Fruit fly (Drosophila melanogaster) whole organism, embryonic: ENCODE data around the gene CG14340.

Experiments used
- Antp ChIP-seq: fragments of 200-800 bp; sonication (Bioruptor generic); optimal IDR thresholded peaks from 3 replicates; lab custom pipeline; 2016; ENCODE audit warnings: missing biosample characterization, missing genetic modification characterization
- Atf3 ChIP-seq: fragments of 200-800 bp; sonication (Bioruptor generic); optimal IDR thresholded peaks from 3 replicates; lab custom pipeline; 2016; ENCODE audit warnings: missing biosample characterization, missing genetic modification characterization
- CG10267 ChIP-seq: fragments of 200-800 bp; sonication (Bioruptor generic); optimal IDR thresholded peaks from 2 replicates; lab custom pipeline; 2018; ENCODE audit warnings: missing biosample characterization, mild to moderate bottlenecking, missing genetic modification characterization, moderate library complexity
- CG11085 ChIP-seq: fragments of 200-800 bp; sonication (Bioruptor generic); IDR thresholded peaks from 2 replicates; pipeline ENCODE4 v1.3.6; 2022; ENCODE audit warnings: missing biosample characterization, missing genetic modification characterization
- CG11398 ChIP-seq: fragments of 200-800 bp; sonication (Bioruptor generic); optimal IDR thresholded peaks from 2 replicates; lab custom pipeline; 2016; ENCODE audit warnings: missing biosample characterization, missing genetic modification characterization
- CG1233 ChIP-seq: fragments of 200-800 bp; sonication (Bioruptor generic); optimal IDR thresholded peaks from 4 replicates; lab custom pipeline; 2018; ENCODE audit warnings: missing biosample characterization, mild to moderate bottlenecking, missing genetic modification characterization
- CG14014 ChIP-seq: fragments of 200-800 bp; sonication (Bioruptor generic); IDR thresholded peaks from 2 replicates; pipeline ENCODE4 v1.3.6; 2022; ENCODE audit warnings: missing biosample characterization, missing genetic modification characterization
- CG14860 ChIP-seq: fragments of 200-800 bp; sonication (Bioruptor generic); IDR thresholded peaks from 3 replicates; pipeline ENCODE4 v1.3.6; 2022; ENCODE audit warnings: missing biosample characterization, missing genetic modification characterization; ENCODE audit not compliant: partially characterized antibody
- CG15514 ChIP-seq: fragments of 200-800 bp; sonication (Bioruptor generic); optimal IDR thresholded peaks from 3 replicates; lab custom pipeline; 2017; ENCODE audit warnings: missing biosample characterization, missing genetic modification characterization, mild to moderate bottlenecking, moderate library complexity, missing genetic modification reagents
- CG16815 ChIP-seq: fragments of 200-800 bp; sonication (Bioruptor generic); optimal IDR thresholded peaks from 3 replicates; lab custom pipeline; 2017; ENCODE audit warnings: missing biosample characterization, mild to moderate bottlenecking, missing genetic modification characterization
- CG17912 ChIP-seq: fragments of 200-800 bp; sonication (Bioruptor generic); optimal IDR thresholded peaks from 2 replicates; lab custom pipeline; 2018; ENCODE audit warnings: missing biosample characterization, mild to moderate bottlenecking, missing genetic modification characterization
- CG30020 ChIP-seq: fragments of 200-800 bp; optimal IDR thresholded peaks from 2 replicates; lab custom pipeline; 2019; ENCODE audit warnings: missing biosample characterization, mild to moderate bottlenecking, missing genetic modification characterization, moderate library complexity
- CG31365 ChIP-seq: fragments of 200-800 bp; sonication (Bioruptor generic); optimal IDR thresholded peaks from 2 replicates; lab custom pipeline; 2018; ENCODE audit warnings: missing biosample characterization, mild to moderate bottlenecking, missing genetic modification characterization
- CG3407 ChIP-seq: fragments of 200-800 bp; sonication (Bioruptor generic); optimal IDR thresholded peaks from 2 replicates; lab custom pipeline; 2018; ENCODE audit warnings: missing biosample characterization, mild to moderate bottlenecking, missing genetic modification characterization
- CG7745 ChIP-seq: fragments of 200-800 bp; sonication (Bioruptor generic); optimal IDR thresholded peaks from 2 replicates; lab custom pipeline; 2018; ENCODE audit warnings: missing biosample characterization, mild to moderate bottlenecking, missing genetic modification characterization, moderate library complexity
- CG8089 ChIP-seq: fragments of 200-800 bp; sonication (Bioruptor generic); optimal IDR thresholded peaks from 3 replicates; lab custom pipeline; 2016; ENCODE audit warnings: missing biosample characterization, missing genetic modification characterization
- CG8944 ChIP-seq: fragments of 200-800 bp; sonication (Bioruptor generic); optimal IDR thresholded peaks from 3 replicates; lab custom pipeline; 2016; ENCODE audit warnings: missing biosample characterization, missing genetic modification characterization
- D19A ChIP-seq: fragments of 200-800 bp; optimal IDR thresholded peaks from 3 replicates; lab custom pipeline; 2019; ENCODE audit warnings: missing biosample characterization, mild to moderate bottlenecking, missing genetic modification characterization, moderate library complexity
- D19B ChIP-seq: fragments of 200-800 bp; sonication (Bioruptor generic); optimal IDR thresholded peaks from 2 replicates; lab custom pipeline; 2017; ENCODE audit warnings: missing biosample characterization, mild to moderate bottlenecking, missing genetic modification characterization
- Hr51 ChIP-seq, 2 experiments: fragments of 200-800 bp; sonication (Bioruptor generic); optimal IDR thresholded peaks; 2 replicates in 1 of 2; 3 replicates in 1 of 2; lab custom pipeline; 2016 to 2018; ENCODE audit warnings: missing biosample characterization in 2 of 2, missing genetic modification characterization in 2 of 2, mild to moderate bottlenecking in 1 of 2, moderate library complexity in 1 of 2
- Hr78 ChIP-seq, 2 experiments: fragments of 200-800 bp in 1 of 2; fragments of >200 bp in 1 of 2; sonication (Bioruptor generic) in 1 of 2; optimal IDR thresholded peaks; 2 replicates each; lab custom pipeline; 2017 to 2019; ENCODE audit warnings: missing biosample characterization in 2 of 2, missing genetic modification characterization in 2 of 2, mild to moderate bottlenecking in 1 of 2, moderate library complexity in 1 of 2
- Lhr ChIP-seq: fragments of 200-800 bp; sonication (Bioruptor generic); optimal IDR thresholded peaks from 3 replicates; lab custom pipeline; 2017; ENCODE audit warnings: mild to moderate bottlenecking, missing biosample characterization, missing genetic modification reagents, missing genetic modification characterization
- Mes4 ChIP-seq: fragments of 200-800 bp; sonication (Bioruptor generic); optimal IDR thresholded peaks from 2 replicates; lab custom pipeline; 2016; ENCODE audit warnings: missing biosample characterization, missing genetic modification characterization
- Poxn ChIP-seq: fragments of 200-800 bp; sonication (Bioruptor generic); IDR thresholded peaks from 2 replicates; pipeline ENCODE4 v1.3.6; 2022; ENCODE audit warnings: missing biosample characterization, missing genetic modification characterization
- Taf1 ChIP-seq: fragments of 200-800 bp; sonication (Bioruptor generic); IDR thresholded peaks from 2 replicates; pipeline ENCODE4 v1.3.6; 2022; ENCODE audit warnings: missing biosample characterization, missing genetic modification characterization
- Trl ChIP-seq, 3 experiments: fragments of >200 bp in 2 of 3; fragments of 200-800 bp in 1 of 3; sonication (Bioruptor generic) in 1 of 3; optimal IDR thresholded peaks; 2 replicates in 1 of 3; 3 replicates in 2 of 3; lab custom pipeline; 2016 to 2017; ENCODE audit warnings: missing biosample characterization in 1 of 3, missing genetic modification characterization in 1 of 3
- Xrp1 ChIP-seq: fragments of 200-800 bp; sonication (Bioruptor generic); IDR thresholded peaks from 2 replicates; pipeline ENCODE4 v1.3.6; 2022; ENCODE audit warnings: missing biosample characterization, missing genetic modification characterization
- amos ChIP-seq: fragments of 200-800 bp; sonication (Bioruptor generic); IDR thresholded peaks from 2 replicates; pipeline ENCODE4 v1.3.6; 2022; ENCODE audit warnings: missing biosample characterization, missing genetic modification characterization; ENCODE audit not compliant: partially characterized antibody
- chinmo ChIP-seq: fragments of 200-800 bp; sonication (Bioruptor generic); IDR thresholded peaks from 4 replicates; pipeline ENCODE4 v1.3.6; 2022; ENCODE audit warnings: missing biosample characterization, missing genetic modification characterization; ENCODE audit not compliant: partially characterized antibody
- chm ChIP-seq: fragments of 200-800 bp; sonication (Bioruptor generic); IDR thresholded peaks from 2 replicates; pipeline ENCODE4 v1.3.6; 2022; ENCODE audit warnings: missing biosample characterization, missing genetic modification characterization
- cwo ChIP-seq: fragments of 200-800 bp; sonication (Bioruptor generic); optimal IDR thresholded peaks from 3 replicates; lab custom pipeline; 2017; ENCODE audit warnings: missing biosample characterization, missing genetic modification characterization, mild to moderate bottlenecking, moderate library complexity, missing genetic modification reagents
- danr ChIP-seq: fragments of 200-800 bp; sonication (Bioruptor generic); IDR thresholded peaks from 2 replicates; pipeline ENCODE4 v1.3.6; 2022; ENCODE audit warnings: missing biosample characterization, missing genetic modification characterization
- lab ChIP-seq: fragments of 200-800 bp; sonication (Bioruptor generic); optimal IDR thresholded peaks from 3 replicates; lab custom pipeline; 2017; ENCODE audit warnings: missing biosample characterization, missing genetic modification characterization, mild to moderate bottlenecking, moderate library complexity, missing genetic modification reagents
- lilli ChIP-seq: fragments of 200-800 bp; sonication (Bioruptor generic); optimal IDR thresholded peaks from 3 replicates; lab custom pipeline; 2016; ENCODE audit warnings: missing biosample characterization, missing genetic modification characterization
- nau ChIP-seq: fragments of 200-800 bp; sonication (Bioruptor generic); optimal IDR thresholded peaks from 3 replicates; lab custom pipeline; 2017; ENCODE audit warnings: missing biosample characterization, mild to moderate bottlenecking, missing genetic modification characterization, missing genetic modification reagents
- odd ChIP-seq: fragments of 200-800 bp; sonication (Bioruptor generic); optimal IDR thresholded peaks from 2 replicates; lab custom pipeline; 2017; ENCODE audit warnings: missing biosample characterization, mild to moderate bottlenecking, missing genetic modification characterization
- p53 ChIP-seq: fragments of 200-800 bp; sonication (Bioruptor generic); optimal IDR thresholded peaks from 2 replicates; lab custom pipeline; 2016; ENCODE audit warnings: missing biosample characterization, missing genetic modification characterization
- phol ChIP-seq: fragments of 200-800 bp; sonication (Bioruptor generic); optimal IDR thresholded peaks from 3 replicates; lab custom pipeline; 2018; ENCODE audit warnings: missing biosample characterization, mild to moderate bottlenecking, missing genetic modification characterization, moderate library complexity
- pnt ChIP-seq: fragments of 200-800 bp; sonication (Bioruptor generic); optimal IDR thresholded peaks from 3 replicates; lab custom pipeline; 2016; ENCODE audit warnings: missing biosample characterization, missing genetic modification characterization
- ro ChIP-seq: fragments of 200-800 bp; sonication (Bioruptor generic); IDR thresholded peaks from 2 replicates; pipeline ENCODE4 v1.3.6; 2022; ENCODE audit warnings: missing biosample characterization, missing genetic modification characterization
- row ChIP-seq: fragments of 200-800 bp; sonication (Bioruptor generic); IDR thresholded peaks from 3 replicates; pipeline ENCODE4 v1.3.6; 2022; ENCODE audit warnings: missing biosample characterization, missing genetic modification characterization
- so ChIP-seq: fragments of 200-800 bp; sonication (Bioruptor generic); IDR thresholded peaks from 3 replicates; pipeline ENCODE4 v1.3.6; 2022; ENCODE audit warnings: missing biosample characterization, missing genetic modification characterization
- ssp ChIP-seq: fragments of 200-800 bp; sonication (Bioruptor generic); IDR thresholded peaks from 2 replicates; pipeline ENCODE4 v1.3.6; 2022; ENCODE audit warnings: missing biosample characterization, missing genetic modification characterization
- tna ChIP-seq: fragments of 200-800 bp; sonication (Bioruptor generic); IDR thresholded peaks from 2 replicates; pipeline ENCODE4 v1.3.6; 2022; ENCODE audit warnings: missing biosample characterization, missing genetic modification characterization; ENCODE audit not compliant: partially characterized antibody
- vvl ChIP-seq: fragments of 200-800 bp; sonication (Bioruptor generic); IDR thresholded peaks from 2 replicates; pipeline ENCODE4 v1.3.6; 2022; ENCODE audit warnings: missing biosample characterization, missing genetic modification characterization
- zen2 ChIP-seq: fragments of 200-800 bp; sonication (Bioruptor generic); IDR thresholded peaks from 3 replicates; pipeline ENCODE4 v1.3.6; 2022; ENCODE audit warnings: missing biosample characterization, missing genetic modification characterization; ENCODE audit not compliant: partially characterized antibody

The CG14340 gene

dm6 chr2L:1128932-1129887 lies 16.5 kb downstream of the CG14340 start, which contains the start of the genes Pino and TBC1D23 (continued):
- TF ChIP-seq Lhr (GFP tag; lab: Kevin White, UChicago), result peak; percentile 4
- TF ChIP-seq Atf3 (GFP tag; lab: Kevin White, UChicago), result peak; percentile 13
- TF ChIP-seq amos (GFP tag; lab: Robert Waterston, UW), result peak; percentile 61; the same call in 1 of the 2 replicates
- peak; percentile 67 for TF ChIP-seq lab
- no peak for TF ChIP-seq nau (GFP tag; lab: Kevin White, UChicago)
- TF ChIP-seq danr (GFP tag; lab: Robert Waterston, UW), result peak; percentile 38; the same call in 1 of the 2 replicates
- TF ChIP-seq Antp (GFP tag; lab: Kevin White, UChicago), result peak; percentile 36
- peak; percentile 35 for TF ChIP-seq ro (GFP tag; lab: Robert Waterston, UW)
- no peak for TF ChIP-seq CG17912 (GFP tag; lab: Kevin White, UChicago)
- no peak for TF ChIP-seq Poxn (GFP tag; lab: Robert Waterston, UW)
- peak; percentile 67 for TF ChIP-seq CG10267 (tag; lab: Kevin White, UChicago)
- TF ChIP-seq CG14860, result peak; percentile 64; the same call in 2 of the 3 replicates
- TF ChIP-seq CG11398 (GFP tag; lab: Kevin White, UChicago), result no peak
- no peak for TF ChIP-seq p53
- peak; percentile 56 for TF ChIP-seq D19A (tag; lab: Kevin White, UChicago)
- TF ChIP-seq lilli (GFP tag; lab: Kevin White, UChicago), result peak; percentile 78
- no peak for TF ChIP-seq CG31365 (tag; lab: Kevin White, UChicago)
- peak; percentile 25 for TF ChIP-seq pnt (GFP tag; lab: Kevin White, UChicago)
- TF ChIP-seq CG7745 (tag; lab: Kevin White, UChicago), result no peak
- TF ChIP-seq chinmo (GFP tag; lab: Robert Waterston, UW), result 0 out of 4 replicates have a peak, but pooled peaks have one; percentile 4
- TF ChIP-seq Xrp1 (GFP tag; lab: Robert Waterston, UW), result peak; percentile 75
- TF ChIP-seq vvl (GFP tag; lab: Robert Waterston, UW), result peak; percentile 70; the same call in 1 of the 2 replicates
- peak; percentile 56 for TF ChIP-seq CG16815
- TF ChIP-seq CG8944 (GFP tag; lab: Kevin White, UChicago), result peak; percentile 14
- TF ChIP-seq CG14014 (GFP tag; lab: Robert Waterston, UW), result peak; percentile 57; the same call in 1 of the 2 replicates
- peak; percentile 80 for TF ChIP-seq phol (tag; lab: Kevin White, UChicago)
- TF ChIP-seq Hr78 (GFP tag; optimal IDR thresholded peaks at IDR 0.05; lab: Kevin White, UChicago), result no peak
- peak; percentile 24 for TF ChIP-seq odd
- TF ChIP-seq tna, result no peak
- TF ChIP-seq chm (GFP tag; lab: Robert Waterston, UW), result no peak
- peak; percentile 79 for TF ChIP-seq CG15514 (GFP tag; lab: Kevin White, UChicago)
- TF ChIP-seq CG1233 (GFP tag; lab: Kevin White, UChicago), result peak; percentile 53
- peak; percentile 25 for TF ChIP-seq D19B (GFP tag; lab: Kevin White, UChicago)
- peak; percentile 86 for TF ChIP-seq row
- peak; percentile 54 to 75 for TF ChIP-seq Hr51 (GFP tag; optimal IDR thresholded peaks at IDR 0.05; lab: Kevin White, UChicago)
- peak; percentile 72 for TF ChIP-seq CG30020 (tag; lab: Kevin White, UChicago)
- 0 out of 3 replicates have a peak, but pooled peaks have one; percentile 42 for TF ChIP-seq zen2
- TF ChIP-seq Mes4 (GFP tag; lab: Kevin White, UChicago), result no peak
- TF ChIP-seq so (GFP tag; lab: Robert Waterston, UW), result peak; percentile 69; the same call in 1 of the 3 replicates
- peak; percentile 28 for TF ChIP-seq cwo (GFP tag; lab: Kevin White, UChicago)
- TF ChIP-seq CG8089 (GFP tag; lab: Kevin White, UChicago), result no peak
- TF ChIP-seq Taf1, result 0 out of 2 replicates have a peak, but pooled peaks have one; percentile 42
- TF ChIP-seq CG3407 (GFP tag; lab: Kevin White, UChicago), result peak; percentile 2
- TF ChIP-seq Trl (optimal IDR thresholded peaks at IDR 0.05; lab: Kevin White, UChicago), result no peak
- TF ChIP-seq Trl (GFP tag; optimal IDR thresholded peaks at IDR 0.05; lab: Kevin White, UChicago), result peak; percentile 2
- TF ChIP-seq ssp, result peak; percentile 54
- TF ChIP-seq CG11085 (GFP tag; lab: Robert Waterston, UW), result peak; percentile 42; the same call in 1 of the 2 replicates
